Fruit fly (Drosophila melanogaster): ENCODE measurements around the gene GMF.

Gene GMF

dm6 chr2L:16287602-16288392, 15.0 kb downstream of the GMF start, which contains the start of the genes crp and pkaap (continued):
- peak; percentile 52 for TF ChIP-seq CG18619 (GFP tag; optimal IDR thresholded peaks at IDR 0.05)
- TF ChIP-seq tna (GFP tag; IDR thresholded peaks at IDR 0.05; ENCODE audit: partially characterized antibody): no peak
- peak; percentile 54 for TF ChIP-seq pb (GFP tag; optimal IDR thresholded peaks at IDR 0.05)
- TF ChIP-seq CG13123 (GFP tag; optimal IDR thresholded peaks at IDR 0.05): peak; percentile 73
- no peak for TF ChIP-seq gt (GFP tag; IDR thresholded peaks at IDR 0.05)
- TF ChIP-seq CG15696 (tag; optimal IDR thresholded peaks at IDR 0.05): peak; percentile 72
- TF ChIP-seq btn (GFP tag; optimal IDR thresholded peaks at IDR 0.05): peak; percentile 77
- no peak for TF ChIP-seq HLH4C (GFP tag; IDR thresholded peaks at IDR 0.05; ENCODE audit: partially characterized antibody)
- peak; percentile 22 for TF ChIP-seq CG14965 (GFP tag; optimal IDR thresholded peaks at IDR 0.05; ENCODE audit: borderline replicate concordance)
- peak; percentile 98 for TF ChIP-seq Med (GFP tag)
- no peak for TF ChIP-seq nau (GFP tag; optimal IDR thresholded peaks at IDR 0.05)
- TF ChIP-seq CG4617 (GFP tag; optimal IDR thresholded peaks at IDR 0.05; ENCODE audit: borderline replicate concordance): peak; percentile 98
- TF ChIP-seq CoRest (tag; optimal IDR thresholded peaks at IDR 0.05): peak; percentile 56
- no peak for TF ChIP-seq CG13287 (GFP tag; IDR thresholded peaks at IDR 0.05; ENCODE audit: partially characterized antibody)
- peak; percentile 46 for TF ChIP-seq CG18011 (GFP tag; optimal IDR thresholded peaks at IDR 0.05)
- no peak for TF ChIP-seq sisA (GFP tag; IDR thresholded peaks at IDR 0.05)
- TF ChIP-seq Pdp1 (GFP tag; optimal IDR thresholded peaks at IDR 0.05): peak; percentile 88 to 90
- no peak for TF ChIP-seq dysf (GFP tag; IDR thresholded peaks at IDR 0.05)
- no peak for TF ChIP-seq cato (GFP tag; optimal IDR thresholded peaks at IDR 0.05; ENCODE audit: borderline replicate concordance)
- peak; percentile 58 for TF ChIP-seq CG13775 (GFP tag; optimal IDR thresholded peaks at IDR 0.05)
- TF ChIP-seq Doc3 (GFP tag; IDR thresholded peaks at IDR 0.05; ENCODE audit: partially characterized antibody): no peak
- peak; percentile 53 for TF ChIP-seq fd96Cb (tag; optimal IDR thresholded peaks at IDR 0.05)
- peak; percentile 44 for TF ChIP-seq ash1 (GFP tag; optimal IDR thresholded peaks at IDR 0.05)
- peak; percentile 86 for TF ChIP-seq NC2β (GFP tag; optimal IDR thresholded peaks at IDR 0.05)
- TF ChIP-seq ewg (GFP tag; optimal IDR thresholded peaks at IDR 0.05): peak; percentile 43
- peak; percentile 82 for TF ChIP-seq Bdp1 (GFP tag; optimal IDR thresholded peaks at IDR 0.05)
- TF ChIP-seq HLH54F (GFP tag; optimal IDR thresholded peaks at IDR 0.05): peak; percentile 89
- TF ChIP-seq Taf1 (GFP tag; IDR thresholded peaks at IDR 0.05): no peak
- peak; percentile 40 for TF ChIP-seq salm (tag; optimal IDR thresholded peaks at IDR 0.05)
- no peak for TF ChIP-seq Oaz (GFP tag; IDR thresholded peaks at IDR 0.05)
- TF ChIP-seq tll (GFP tag; optimal IDR thresholded peaks at IDR 0.05): no peak
- peak; percentile 2 to 78 for TF ChIP-seq crp (GFP tag; optimal IDR thresholded peaks at IDR 0.05)
- TF ChIP-seq CG14860 (GFP tag; IDR thresholded peaks at IDR 0.05; ENCODE audit: partially characterized antibody): no peak
- no peak for TF ChIP-seq Poxn (GFP tag; IDR thresholded peaks at IDR 0.05)
- no peak for TF ChIP-seq NFAT (GFP tag; IDR thresholded peaks at IDR 0.05)
- TF ChIP-seq CG12391 (tag; optimal IDR thresholded peaks at IDR 0.05): peak; percentile 70
- peak; percentile 61 for TF ChIP-seq CG1233 (GFP tag; optimal IDR thresholded peaks at IDR 0.05)
- TF ChIP-seq Hr78 (GFP tag; optimal IDR thresholded peaks at IDR 0.05): no peak
- peak; percentile 51 for TF ChIP-seq CG7271 (tag; optimal IDR thresholded peaks at IDR 0.05)
- TF ChIP-seq tin (GFP tag; optimal IDR thresholded peaks at IDR 0.05): peak; percentile 90
- TF ChIP-seq sr (GFP tag; IDR thresholded peaks at IDR 0.05): no peak
- no peak for TF ChIP-seq zfh1 (GFP tag; IDR thresholded peaks at IDR 0.05)
- TF ChIP-seq gce (GFP tag; IDR thresholded peaks at IDR 0.05): no peak
- TF ChIP-seq CG10979 (tag; optimal IDR thresholded peaks at IDR 0.05): peak; percentile 100
- TF ChIP-seq klu (GFP tag; IDR thresholded peaks at IDR 0.05): no peak
- peak; percentile 75 for TF ChIP-seq YL-1 (GFP tag; optimal IDR thresholded peaks at IDR 0.05)
- TF ChIP-seq CG32767 (GFP tag; IDR thresholded peaks at IDR 0.05): no peak
- peak; percentile 27 for TF ChIP-seq CG18476 (GFP tag; optimal IDR thresholded peaks at IDR 0.05)

Data from whole organism, embryonic.